Worm (Caenorhabditis elegans): Measurements from ENCODE around the gene F42D1.4.

DNA sequence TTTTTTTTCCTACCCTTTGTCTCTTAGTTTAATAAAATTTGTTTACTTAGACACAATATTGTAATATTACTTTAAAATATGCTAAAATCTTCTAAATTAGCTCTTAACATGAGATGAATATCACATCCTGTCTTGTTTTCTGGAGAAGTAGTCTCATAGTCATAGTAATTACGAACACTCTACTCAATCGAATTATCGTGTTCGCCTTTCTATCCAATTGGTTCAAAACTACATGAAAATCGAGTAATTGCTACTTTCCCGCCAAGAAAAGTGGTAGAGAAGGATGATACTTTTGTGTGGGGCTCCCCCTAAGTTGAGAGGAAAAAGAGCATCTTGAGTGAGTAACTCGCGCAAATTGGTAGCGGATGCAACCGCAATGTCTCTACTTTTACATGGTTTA is 28.9 kb upstream of the F42D1.4 start:
- TF ChIP-seq syd-9 (tag; optimal IDR thresholded peaks at IDR 0.05) (no peak), tbx-2 (tag; optimal IDR thresholded peaks at IDR 0.05) (no peak), dve-1 (tag; optimal IDR thresholded peaks at IDR 0.05) (no peak), K09A11.1 (tag; optimal IDR thresholded peaks at IDR 0.05; ENCODE audit: insufficient read depth) (no peak), hlh-30 (tag; optimal IDR thresholded peaks at IDR 0.05; ENCODE audit: insufficient read depth) (no peak), rnt-1 (tag; optimal IDR thresholded peaks at IDR 0.05) (no peak), nhr-232 (tag; optimal IDR thresholded peaks at IDR 0.05) (no peak), ceh-6 (GFP tag; optimal IDR thresholded peaks at IDR 0.05) (no peak), gmeb-2 (tag; optimal IDR thresholded peaks at IDR 0.05) (no peak), lin-11 (tag; optimal IDR thresholded peaks at IDR 0.05) (no peak)
